Worm (Caenorhabditis elegans) whole organism, late embryonic: Measurements from ENCODE around the gene F28C6.9.

Experiments
- C38D4.7 ChIP-seq: fragments of 200-800 bp; sonication (Bioruptor generic); optimal IDR thresholded peaks from 2 replicates; lab custom pipeline; 2018; ENCODE audit warnings: mild to moderate bottlenecking, missing genetic modification characterization, moderate library complexity, missing compliant biosample characterization
- K02D7.2 ChIP-seq: sonication (generic microtip); optimal IDR thresholded peaks from 2 replicates; lab custom pipeline; 2017; ENCODE audit warnings: mild to moderate bottlenecking, missing genetic modification characterization, missing compliant biosample characterization
- K09A11.1 ChIP-seq: sonication (generic microtip); optimal IDR thresholded peaks from 2 replicates; lab custom pipeline; 2017; ENCODE audit warnings: antibody characterized with exemption, mild to moderate bottlenecking, missing genetic modification characterization, missing compliant biosample characterization; ENCODE audit not compliant: insufficient read depth
- T23F11.4 ChIP-seq: fragments of 200-800 bp; sonication (Bioruptor generic); optimal IDR thresholded peaks from 2 replicates; lab custom pipeline; 2018; ENCODE audit warnings: mild to moderate bottlenecking, missing genetic modification characterization, missing compliant biosample characterization
- Y22D7AL.16 ChIP-seq: sonication (generic microtip); optimal IDR thresholded peaks from 2 replicates; lab custom pipeline; 2016; ENCODE audit warnings: missing genetic modification characterization, missing compliant biosample characterization
- ahr-1 ChIP-seq: sonication (generic microtip); optimal IDR thresholded peaks from 2 replicates; lab custom pipeline; 2016; ENCODE audit warnings: missing genetic modification characterization, missing compliant biosample characterization
- ceh-14 ChIP-seq: sonication (generic microtip); optimal IDR thresholded peaks from 2 replicates; lab custom pipeline; 2016; ENCODE audit warnings: missing genotype, missing genetic modification characterization, missing compliant biosample characterization
- ceh-19 ChIP-seq: fragments of 200-800 bp; sonication (Bioruptor generic); optimal IDR thresholded peaks from 2 replicates; lab custom pipeline; 2018; ENCODE audit warnings: mild to moderate bottlenecking, missing genetic modification characterization, missing compliant biosample characterization
- ceh-2 ChIP-seq: sonication (generic microtip); optimal IDR thresholded peaks from 2 replicates; lab custom pipeline; 2016; ENCODE audit warnings: missing genotype, missing genetic modification characterization, missing compliant biosample characterization
- ceh-22 ChIP-seq: sonication (generic microtip); optimal IDR thresholded peaks from 2 replicates; lab custom pipeline; 2017; ENCODE audit warnings: missing biosample characterization, missing genetic modification characterization
- ceh-24 ChIP-seq: sonication (generic microtip); optimal IDR thresholded peaks from 2 replicates; lab custom pipeline; 2016; ENCODE audit warnings: mild to moderate bottlenecking, missing genetic modification characterization, missing compliant biosample characterization
- ceh-34 ChIP-seq: sonication (generic microtip); optimal IDR thresholded peaks from 2 replicates; lab custom pipeline; 2016; ENCODE audit warnings: mild to moderate bottlenecking, missing genetic modification characterization, missing compliant biosample characterization
- ceh-45 ChIP-seq: fragments of 200-800 bp; sonication (Bioruptor generic); IDR thresholded peaks from 2 replicates; pipeline ENCODE4 v1.3.6; 2022; ENCODE audit warnings: missing genetic modification reagents, missing genetic modification characterization, missing compliant biosample characterization
- ceh-48 ChIP-seq: sonication (generic microtip); optimal IDR thresholded peaks from 2 replicates; lab custom pipeline; 2016; ENCODE audit warnings: missing genetic modification characterization, inconsistent platforms, missing compliant biosample characterization
- ets-4 ChIP-seq: sonication (generic microtip); optimal IDR thresholded peaks from 2 replicates; lab custom pipeline; 2016; ENCODE audit warnings: missing genetic modification characterization, missing compliant biosample characterization
- eyg-1 ChIP-seq: sonication (generic microtip); optimal IDR thresholded peaks from 2 replicates; lab custom pipeline; 2016; ENCODE audit warnings: missing genotype, missing genetic modification characterization, missing compliant biosample characterization
- fkh-10 ChIP-seq: fragments of 150-350 bp; optimal IDR thresholded peaks from 2 replicates; lab custom pipeline; 2014; ENCODE audit warnings: missing biosample characterization, missing genetic modification reagents, missing genetic modification characterization
- fkh-6 ChIP-seq: sonication (generic microtip); optimal IDR thresholded peaks from 2 replicates; lab custom pipeline; 2016; ENCODE audit warnings: missing genetic modification characterization, missing compliant biosample characterization
- hlh-13 ChIP-seq: fragments of 200-800 bp; sonication (Bioruptor generic); optimal IDR thresholded peaks from 2 replicates; lab custom pipeline; 2018; ENCODE audit warnings: mild to moderate bottlenecking, missing genetic modification characterization, missing compliant biosample characterization
- hlh-30 ChIP-seq: sonication (generic microtip); optimal IDR thresholded peaks from 2 replicates; lab custom pipeline; 2017; ENCODE audit warnings: antibody characterized with exemption, missing genetic modification characterization, missing compliant biosample characterization; ENCODE audit not compliant: insufficient read depth
- hlh-6 ChIP-seq: sonication (generic microtip); optimal IDR thresholded peaks from 2 replicates; lab custom pipeline; 2016; ENCODE audit warnings: missing genotype, missing genetic modification characterization, missing compliant biosample characterization
- hlh-8 ChIP-seq: sonication (generic microtip); optimal IDR thresholded peaks from 2 replicates; lab custom pipeline; 2016; ENCODE audit warnings: missing genotype, missing genetic modification characterization, missing compliant biosample characterization
- lin-11 ChIP-seq: fragments of 200-800 bp; sonication (Bioruptor generic); optimal IDR thresholded peaks from 2 replicates; lab custom pipeline; 2018; ENCODE audit warnings: mild to moderate bottlenecking, missing genetic modification characterization, missing compliant biosample characterization
- mec-3 ChIP-seq: sonication (generic microtip); optimal IDR thresholded peaks from 2 replicates; lab custom pipeline; 2016; ENCODE audit warnings: borderline replicate concordance, missing genetic modification characterization, missing compliant biosample characterization
- pag-3 ChIP-seq: sonication (generic microtip); optimal IDR thresholded peaks from 2 replicates; lab custom pipeline; 2016; ENCODE audit warnings: missing compliant biosample characterization, missing genetic modification characterization, borderline replicate concordance
- pat-9 ChIP-seq: fragments of 200-800 bp; sonication (Bioruptor generic); optimal IDR thresholded peaks from 2 replicates; lab custom pipeline; 2018; ENCODE audit warnings: mild to moderate bottlenecking, missing genetic modification characterization, moderate library complexity, missing compliant biosample characterization
- pax-1 ChIP-seq: fragments of 150-350 bp; optimal IDR thresholded peaks from 2 replicates; lab custom pipeline; 2014; ENCODE audit warnings: missing biosample characterization, missing genetic modification characterization
- pqm-1 ChIP-seq: sonication (generic microtip); optimal IDR thresholded peaks from 2 replicates; lab custom pipeline; 2016; ENCODE audit warnings: missing genetic modification characterization, missing compliant biosample characterization
- rnt-1 ChIP-seq: sonication (generic microtip); optimal IDR thresholded peaks from 2 replicates; lab custom pipeline; 2016; ENCODE audit warnings: missing genetic modification characterization, missing compliant biosample characterization
- sox-2 ChIP-seq: fragments of 200-800 bp; sonication (Bioruptor generic); IDR thresholded peaks from 2 replicates; pipeline ENCODE4 v1.3.6; 2022; ENCODE audit warnings: missing genetic modification reagents, missing genetic modification characterization, missing compliant biosample characterization
- sox-4 ChIP-seq: sonication (generic microtip); optimal IDR thresholded peaks from 2 replicates; lab custom pipeline; 2017; ENCODE audit warnings: mild to moderate bottlenecking, missing genetic modification characterization, inconsistent platforms, missing compliant biosample characterization
- tbx-2 ChIP-seq: sonication (generic microtip); optimal IDR thresholded peaks from 2 replicates; lab custom pipeline; 2016; ENCODE audit warnings: missing genetic modification characterization, missing compliant biosample characterization
- ttx-3 ChIP-seq: sonication (generic microtip); optimal IDR thresholded peaks from 2 replicates; lab custom pipeline; 2016; ENCODE audit warnings: missing genetic modification reagents, missing genetic modification characterization, missing compliant biosample characterization
- unc-3 ChIP-seq, 2 experiments: fragments of 200-800 bp in 1 of 2; sonication (Bioruptor generic) in 1 of 2; sonication (generic microtip) in 1 of 2; conservative IDR thresholded peaks in 1 of 2; optimal IDR thresholded peaks in 1 of 2; 2 replicates each; pipeline versions ENCODE4 v1.3.6 to Lab custom; 2016 to 2022; ENCODE audit warnings: missing compliant biosample characterization in 2 of 2, missing genetic modification characterization in 2 of 2, missing genetic modification reagents in 1 of 2
- unc-42 ChIP-seq: sonication (generic microtip); optimal IDR thresholded peaks from 2 replicates; lab custom pipeline; 2016; ENCODE audit warnings: missing genotype, missing genetic modification characterization, missing compliant biosample characterization

The F28C6.9 gene

ce11 chrII:8617516-8617915 is 7.5 kb upstream of the F28C6.9 start, which contains the start of gene chhy-1:
TSS of gene chhy-1 (minus strand) at chrII:8617616.
- TF ChIP-seq sox-4 (tag; lab: Kevin White, UChicago) (no peak), ahr-1 (no peak), lin-11 (tag; lab: Kevin White, UChicago) (no peak), tbx-2 (tag; lab: Kevin White, UChicago) (no peak), unc-3 (GFP tag; conservative IDR thresholded peaks at IDR 0.05; lab: Robert Waterston, UW) (no peak), unc-3 (tag; optimal IDR thresholded peaks at IDR 0.05; lab: Kevin White, UChicago) (no peak), ceh-34 (tag; lab: Kevin White, UChicago) (no peak), sox-2 (no peak), eyg-1 (tag; lab: Kevin White, UChicago) (no peak), Y22D7AL.16 (tag; lab: Kevin White, UChicago) (no peak), pqm-1 (tag; lab: Kevin White, UChicago) (no peak), pax-1 (no peak), ceh-24 (tag; lab: Kevin White, UChicago) (no peak), K09A11.1 (no peak), T23F11.4 (GFP tag; lab: Kevin White, UChicago) (no peak), fkh-6 (tag; lab: Kevin White, UChicago) (no peak), C38D4.7 (GFP tag; lab: Kevin White, UChicago) (no peak), pat-9 (tag; lab: Kevin White, UChicago) (no peak), unc-42 (tag; lab: Kevin White, UChicago) (no peak), hlh-8 (no peak)

- TF ChIP-seq pqm-1 (tag; lab: Kevin White, UChicago) (no peak), pax-1 (no peak), fkh-10 (GFP tag; lab: Kevin White, UChicago) (no peak), ahr-1 (no peak), ets-4 (tag; lab: Kevin White, UChicago) (no peak), ceh-14 (tag; lab: Kevin White, UChicago) (no peak), hlh-13 (GFP tag; lab: Kevin White, UChicago) (no peak), sox-2 (no peak), ceh-2 (tag; lab: Kevin White, UChicago) (no peak), K02D7.2 (no peak), hlh-30 (tag; lab: Kevin White, UChicago) (no peak), K09A11.1 (no peak), hlh-6 (tag; lab: Kevin White, UChicago) (no peak), tbx-2 (tag; lab: Kevin White, UChicago) (no peak), ceh-22 (tag; lab: Kevin White, UChicago) (no peak), ttx-3 (no peak), ceh-48 (no peak), pag-3 (tag; lab: Kevin White, UChicago) (no peak), ceh-45 (GFP tag; lab: Robert Waterston, UW) (no peak), mec-3 (tag; lab: Kevin White, UChicago) (no peak)
Measured at ce11 chrII:8616155-8616554, 6.2 kb upstream of the F28C6.9 start.

ce11 chrII:8612470-8612869 is 2.5 kb upstream of the F28C6.9 start, which contains the start of gene T22C8.1:
TSS of gene T22C8.1 (plus strand) at chrII:8612770.
- TF ChIP-seq ceh-19 (GFP tag; lab: Kevin White, UChicago): no peak

- TF ChIP-seq sox-2: no peak
- TF ChIP-seq unc-42 (tag; lab: Kevin White, UChicago): peak; percentile 53
Measured at ce11 chrII:8611330-8611729, 1.3 kb upstream of the F28C6.9 start.

ce11 chrII:8610585-8610984 is 600 bp upstream of the F28C6.9 start:
- TF ChIP-seq pqm-1 (tag; lab: Kevin White, UChicago) (no peak), pat-9 (tag; lab: Kevin White, UChicago) (no peak), T23F11.4 (GFP tag; lab: Kevin White, UChicago) (no peak), rnt-1 (tag; lab: Kevin White, UChicago) (no peak)
